Fruit fly (Drosophila melanogaster): Measurements from ENCODE around the gene Syt14.

Syt14 gene

DNA sequence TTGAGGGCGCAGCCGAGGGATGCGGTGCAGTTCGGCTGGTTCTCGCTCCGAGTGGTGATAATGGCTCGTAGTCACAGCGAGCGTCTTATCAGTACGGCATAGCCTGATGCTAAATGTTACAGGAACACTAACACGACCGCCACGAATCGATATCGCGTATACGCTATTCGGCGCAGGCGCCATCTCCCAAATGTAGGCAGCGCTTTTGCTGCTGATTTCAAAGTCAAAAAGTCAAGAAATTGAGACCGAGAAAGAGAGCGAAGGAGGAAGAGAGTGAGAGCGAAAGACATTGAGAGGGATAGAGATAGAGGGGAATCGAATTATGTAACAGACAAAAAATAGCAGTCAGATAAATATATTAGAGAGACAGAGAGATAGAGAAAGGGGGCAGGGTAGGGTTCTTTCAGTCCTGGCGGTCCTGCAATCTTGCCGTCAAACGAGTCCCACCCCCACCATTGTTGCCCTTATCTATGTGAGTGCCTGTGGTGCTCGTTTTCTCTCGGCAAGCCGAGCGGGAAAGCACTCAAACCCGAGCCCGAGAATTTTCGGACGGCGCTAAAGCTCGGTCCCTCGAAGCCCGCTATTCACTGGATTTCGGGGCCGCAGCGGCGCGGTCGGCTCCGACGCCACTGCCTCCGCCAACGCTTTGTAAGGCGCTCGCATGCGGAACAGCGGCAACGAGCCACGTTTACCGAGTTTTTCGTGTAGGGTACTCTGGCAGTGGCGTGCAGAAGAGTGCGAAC lies 37.6 kb downstream of the Syt14 start:
- TF ChIP-seq Sin3A (optimal IDR thresholded peaks at IDR 0.05): no peak
- no peak for TF ChIP-seq psq (optimal IDR thresholded peaks at IDR 0.05)
- no peak for TF ChIP-seq Myc (optimal IDR thresholded peaks at IDR 0.05)
- TF ChIP-seq insv (optimal IDR thresholded peaks at IDR 0.05): no peak
- no peak for TF ChIP-seq ttk (optimal IDR thresholded peaks at IDR 0.05)
- no peak for TF ChIP-seq h (optimal IDR thresholded peaks at IDR 0.05)

DNA sequence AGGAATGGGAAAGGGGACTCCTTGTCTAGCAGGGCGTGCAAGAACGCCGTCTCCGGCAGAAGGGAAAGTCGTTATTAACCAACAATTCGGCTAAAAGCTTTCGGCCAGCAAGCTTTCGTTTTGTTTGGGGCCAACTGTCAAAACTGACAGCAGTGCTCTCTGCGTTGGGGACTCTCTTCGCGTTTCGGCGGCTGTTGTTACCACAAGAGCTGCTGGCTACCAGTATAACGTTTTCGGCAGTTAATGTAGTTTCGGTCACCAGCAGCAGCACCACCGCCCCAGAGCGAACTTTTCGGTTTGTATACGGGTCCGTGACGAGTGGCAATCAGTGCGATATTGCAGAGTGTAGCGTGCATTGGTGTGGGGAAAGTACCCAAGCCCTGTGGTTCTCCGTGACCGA lies 38.8 kb downstream of the Syt14 start, which contains the start of gene cpx:
TSS of gene cpx (plus strand) at position 160 of the 400 bp plus-strand sequence.
- TF ChIP-seq insv (optimal IDR thresholded peaks at IDR 0.05) (no peak), Sin3A (optimal IDR thresholded peaks at IDR 0.05) (no peak), h (optimal IDR thresholded peaks at IDR 0.05) (no peak), Myc (optimal IDR thresholded peaks at IDR 0.05) (no peak), psq (optimal IDR thresholded peaks at IDR 0.05) (no peak), ttk (optimal IDR thresholded peaks at IDR 0.05) (no peak)

DNA sequence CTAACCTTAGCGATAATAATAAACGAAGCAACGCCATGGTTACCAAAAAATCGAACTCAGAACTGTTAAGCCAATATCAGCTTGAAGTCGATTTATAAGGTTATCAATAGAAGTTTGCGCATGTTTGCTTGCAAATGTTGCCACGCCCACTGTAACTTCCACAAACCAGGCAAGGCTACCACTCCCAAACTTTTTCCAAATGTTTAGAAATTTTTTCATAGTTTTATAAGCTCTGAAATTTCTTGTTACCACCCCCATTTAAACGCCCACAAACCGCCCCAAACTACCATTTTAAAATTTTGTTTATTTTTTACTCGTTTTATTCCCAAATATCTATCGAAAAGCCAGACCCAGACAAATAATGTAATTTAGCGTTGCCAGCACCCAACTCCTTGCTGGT lies 41.0 kb downstream of the Syt14 start, which contains the start of gene flip:
TSS of gene flip (minus strand) at position 101 of the 400 bp plus-strand sequence.
- no peak for TF ChIP-seq Myc (optimal IDR thresholded peaks at IDR 0.05)
- TF ChIP-seq insv (optimal IDR thresholded peaks at IDR 0.05): no peak
- no peak for TF ChIP-seq ttk (optimal IDR thresholded peaks at IDR 0.05)
- no peak for TF ChIP-seq Sin3A (optimal IDR thresholded peaks at IDR 0.05)
- no peak for TF ChIP-seq h (optimal IDR thresholded peaks at IDR 0.05)
- TF ChIP-seq psq (optimal IDR thresholded peaks at IDR 0.05): no peak

DNA sequence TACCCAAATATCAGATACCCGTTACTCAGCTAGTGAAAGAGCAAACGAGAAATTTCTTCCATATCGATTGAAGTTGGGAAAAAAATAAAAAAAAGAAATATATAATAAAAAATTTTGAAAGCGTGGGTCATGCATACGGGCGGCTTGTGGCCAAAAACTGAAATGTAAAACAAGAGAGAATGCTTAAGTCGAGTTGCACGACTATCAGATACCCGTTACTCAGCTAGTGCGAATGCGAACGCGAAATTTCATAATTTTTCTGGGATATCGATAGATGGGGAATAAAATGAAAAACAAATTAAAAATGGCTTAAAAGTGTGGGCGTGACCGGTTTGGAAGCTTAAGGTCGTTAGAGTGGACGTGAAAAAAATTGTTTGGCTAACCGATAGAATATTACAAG lies 50.5 kb downstream of the Syt14 start:
- no peak for TF ChIP-seq psq (optimal IDR thresholded peaks at IDR 0.05)
- no peak for TF ChIP-seq ttk (optimal IDR thresholded peaks at IDR 0.05)
- no peak for TF ChIP-seq h (optimal IDR thresholded peaks at IDR 0.05)
- no peak for TF ChIP-seq insv (optimal IDR thresholded peaks at IDR 0.05)
- no peak for TF ChIP-seq Sin3A (optimal IDR thresholded peaks at IDR 0.05)
- TF ChIP-seq Myc (optimal IDR thresholded peaks at IDR 0.05): no peak

DNA sequence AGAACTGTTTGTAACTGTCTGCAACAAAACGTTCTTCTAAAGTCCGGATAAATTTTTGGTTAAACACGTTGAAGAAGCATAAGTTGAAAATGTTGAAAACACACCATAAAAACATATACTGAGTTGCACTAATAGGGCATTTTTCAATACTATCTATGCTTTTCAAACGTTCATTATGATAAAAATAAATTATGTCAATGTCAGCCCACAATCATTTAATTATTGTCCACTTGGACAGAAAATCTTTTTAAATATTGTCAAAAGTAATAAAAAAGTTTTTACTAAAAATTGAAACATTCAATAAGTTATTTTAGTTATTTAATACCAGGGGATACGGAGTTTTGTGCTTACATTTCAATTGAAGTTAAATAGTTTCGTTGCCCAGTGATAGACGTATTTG lies 52.4 kb downstream of the Syt14 start, which contains the start of gene CG1092:
TSS of gene CG1092 (plus strand) at position 301 of the 400 bp plus-strand sequence.
- TF ChIP-seq Sin3A (optimal IDR thresholded peaks at IDR 0.05) (no peak), psq (optimal IDR thresholded peaks at IDR 0.05) (no peak), Myc (optimal IDR thresholded peaks at IDR 0.05) (no peak)

Measured in Kc167 (cell line).